Fruit fly (Drosophila melanogaster): ENCODE data around the gene CG42556.

- no peak for TF ChIP-seq usp (GFP tag; optimal IDR thresholded peaks at IDR 0.05)
- no peak for TF ChIP-seq tai (GFP tag; optimal IDR thresholded peaks at IDR 0.05)
Measured at dm6 chr2L:16888574-16889376, 933 bp upstream of the CG42556 start.
